Worm (Caenorhabditis elegans) whole organism, mixed stage, embryonic: Measurements from ENCODE around the gene C16D2.1.

ENCODE experiments used
- M03D4.4 ChIP-seq: sonication (generic microtip); optimal IDR thresholded peaks from 2 replicates; lab custom pipeline; 2017; ENCODE audit warnings: mild to moderate bottlenecking, missing genetic modification characterization, missing compliant biosample characterization
- blmp-1 ChIP-seq: fragments of 150-350 bp; optimal IDR thresholded peaks from 2 replicates; lab custom pipeline; 2014; ENCODE audit warnings: missing biosample characterization, missing genetic modification characterization
- ceh-43 ChIP-seq: fragments of 200-800 bp; sonication (Bioruptor generic); optimal IDR thresholded peaks from 2 replicates; lab custom pipeline; 2018; ENCODE audit warnings: mild to moderate bottlenecking, missing genetic modification characterization, moderate library complexity, missing compliant biosample characterization
- ceh-83 ChIP-seq: fragments of 200-800 bp; sonication (Bioruptor generic); optimal IDR thresholded peaks from 2 replicates; lab custom pipeline; 2018; ENCODE audit warnings: mild to moderate bottlenecking, missing genetic modification characterization, missing compliant biosample characterization
- ces-1 ChIP-seq: fragments of 150-350 bp; optimal IDR thresholded peaks from 2 replicates; lab custom pipeline; 2014; ENCODE audit warnings: missing biosample characterization, missing genetic modification reagents, missing genetic modification characterization
- cnd-1 ChIP-seq: fragments of 200-800 bp; sonication (Bioruptor generic); optimal IDR thresholded peaks from 2 replicates; lab custom pipeline; 2018; ENCODE audit warnings: mild to moderate bottlenecking, missing genetic modification characterization, missing compliant biosample characterization
- drap-1 ChIP-seq: fragments of 200-800 bp; sonication (Bioruptor generic); optimal IDR thresholded peaks from 3 replicates; lab custom pipeline; 2018; ENCODE audit warnings: mild to moderate bottlenecking, missing genetic modification characterization, missing compliant biosample characterization
- elt-1 ChIP-seq: sonication (generic microtip); optimal IDR thresholded peaks from 2 replicates; lab custom pipeline; 2017; ENCODE audit warnings: missing genetic modification characterization, mild to moderate bottlenecking, missing compliant biosample characterization, antibody characterized with exemption, moderate library complexity, borderline replicate concordance; ENCODE audit not compliant: insufficient read depth
- elt-3 ChIP-seq: fragments of 150-350 bp; optimal IDR thresholded peaks from 2 replicates; lab custom pipeline; 2014; ENCODE audit warnings: missing biosample characterization, missing genetic modification characterization
- flh-1 ChIP-seq: fragments of 200-800 bp; sonication (Bioruptor generic); optimal IDR thresholded peaks from 2 replicates; lab custom pipeline; 2018; ENCODE audit warnings: mild to moderate bottlenecking, missing genetic modification characterization, moderate library complexity, missing compliant biosample characterization
- ham-2 ChIP-seq: fragments of 200-800 bp; sonication (Bioruptor generic); optimal IDR thresholded peaks from 2 replicates; lab custom pipeline; 2018; ENCODE audit warnings: mild to moderate bottlenecking, missing genetic modification characterization, missing compliant biosample characterization
- hlh-1 ChIP-seq: fragments of 150-350 bp; optimal IDR thresholded peaks from 2 replicates; lab custom pipeline; 2014; ENCODE audit warnings: missing biosample characterization, missing genetic modification reagents, missing genetic modification characterization
- lin-13 ChIP-seq: fragments of 150-350 bp; optimal IDR thresholded peaks from 2 replicates; lab custom pipeline; 2014; ENCODE audit warnings: missing biosample characterization, missing genetic modification characterization
- lin-32 ChIP-seq: fragments of 200-800 bp; sonication (Bioruptor generic); optimal IDR thresholded peaks from 2 replicates; lab custom pipeline; 2018; ENCODE audit warnings: mild to moderate bottlenecking, missing genetic modification characterization, missing compliant biosample characterization
- lsy-2 ChIP-seq: fragments of 150-350 bp; optimal IDR thresholded peaks from 2 replicates; lab custom pipeline; 2014; ENCODE audit warnings: missing biosample characterization, missing genetic modification characterization
- mep-1 ChIP-seq: fragments of 150-350 bp; optimal IDR thresholded peaks from 2 replicates; lab custom pipeline; 2017; ENCODE audit warnings: missing biosample characterization, missing genetic modification reagents, missing genetic modification characterization, inconsistent platforms
- nhr-12 ChIP-seq: fragments of 150-350 bp; optimal IDR thresholded peaks from 2 replicates; lab custom pipeline; 2014; ENCODE audit warnings: missing biosample characterization, missing genetic modification characterization
- nhr-2 ChIP-seq: fragments of 150-350 bp; optimal IDR thresholded peaks from 2 replicates; lab custom pipeline; 2014; ENCODE audit warnings: missing biosample characterization, missing genetic modification characterization
- nhr-237 ChIP-seq: fragments of 150-350 bp; optimal IDR thresholded peaks from 2 replicates; lab custom pipeline; 2014; ENCODE audit warnings: missing biosample characterization, missing genetic modification characterization
- nhr-28 ChIP-seq: fragments of 150-350 bp; optimal IDR thresholded peaks from 2 replicates; lab custom pipeline; 2014; ENCODE audit warnings: missing biosample characterization, missing genetic modification characterization
- nhr-76 ChIP-seq: sonication (generic microtip); optimal IDR thresholded peaks from 2 replicates; lab custom pipeline; 2017; ENCODE audit warnings: missing biosample characterization, missing genetic modification characterization
- pha-4 ChIP-seq: fragments of 150-350 bp; optimal IDR thresholded peaks from 2 replicates; lab custom pipeline; 2018; ENCODE audit warnings: missing biosample characterization, missing genetic modification reagents, missing genetic modification characterization
- sem-2 ChIP-seq: fragments of 200-800 bp; sonication (Bioruptor generic); optimal IDR thresholded peaks from 2 replicates; lab custom pipeline; 2018; ENCODE audit warnings: mild to moderate bottlenecking, missing genetic modification characterization, missing compliant biosample characterization
- sptf-1 ChIP-seq: sonication (generic microtip); optimal IDR thresholded peaks from 2 replicates; lab custom pipeline; 2017; ENCODE audit warnings: mild to moderate bottlenecking, missing genetic modification characterization, moderate library complexity, missing compliant biosample characterization
- tbx-8 ChIP-seq: fragments of 200-800 bp; sonication (Bioruptor generic); optimal IDR thresholded peaks from 2 replicates; lab custom pipeline; 2018; ENCODE audit warnings: mild to moderate bottlenecking, missing genetic modification characterization, moderate library complexity, missing compliant biosample characterization
- unc-120 ChIP-seq: sonication (generic microtip); optimal IDR thresholded peaks from 2 replicates; lab custom pipeline; 2017; ENCODE audit warnings: missing genetic modification characterization, missing compliant biosample characterization; ENCODE audit not compliant: poor library complexity, severe bottlenecking
- unc-39 ChIP-seq: fragments of 150-350 bp; optimal IDR thresholded peaks from 2 replicates; lab custom pipeline; 2014; ENCODE audit warnings: missing biosample characterization, missing genetic modification characterization
- unc-62 ChIP-seq: fragments of 150-350 bp; optimal IDR thresholded peaks from 2 replicates; lab custom pipeline; 2014; ENCODE audit warnings: missing biosample characterization, missing genetic modification reagents, missing genetic modification characterization
- ztf-11 ChIP-seq: fragments of 150-350 bp; optimal IDR thresholded peaks from 2 replicates; lab custom pipeline; 2014; ENCODE audit warnings: missing biosample characterization, missing genetic modification characterization

C16D2.1 gene

ce11 chrII:9127379-9127778 is 4.1 kb upstream of the C16D2.1 start:
- TF ChIP-seq ham-2 (no peak), elt-1 (no peak), flh-1 (GFP tag; lab: Kevin White, UChicago) (no peak), ceh-43 (GFP tag; lab: Kevin White, UChicago) (no peak), lin-32 (GFP tag; lab: Kevin White, UChicago) (no peak), unc-39 (tag; lab: Kevin White, UChicago) (no peak), nhr-76 (tag; lab: Kevin White, UChicago) (no peak)

- no peak for TF ChIP-seq ceh-43 (GFP tag; lab: Kevin White, UChicago)
- peak; percentile 91 for TF ChIP-seq elt-3 (tag; lab: Kevin White, UChicago)
- TF ChIP-seq nhr-237 (tag; lab: Kevin White, UChicago): peak; percentile 58
- peak; percentile 10 for TF ChIP-seq elt-1
These were observed 3.3 kb upstream of the C16D2.1 start for ce11 chrII:9128132-9128531.

- TF ChIP-seq lsy-2: no peak
- TF ChIP-seq ceh-43 (GFP tag; lab: Kevin White, UChicago): no peak
- no peak for TF ChIP-seq elt-3 (tag; lab: Kevin White, UChicago)
- TF ChIP-seq mep-1: no peak
- no peak for TF ChIP-seq unc-120 (tag; lab: Kevin White, UChicago)
- no peak for TF ChIP-seq M03D4.4 (tag; lab: Kevin White, UChicago)
- no peak for TF ChIP-seq tbx-8 (GFP tag; lab: Kevin White, UChicago)
- no peak for TF ChIP-seq cnd-1 (tag; lab: Kevin White, UChicago)
- TF ChIP-seq ztf-11: no peak
- no peak for TF ChIP-seq elt-1
These were observed 1.1 kb upstream of the C16D2.1 start for ce11 chrII:9130339-9130738.

- TF ChIP-seq nhr-28 (tag; lab: Kevin White, UChicago) (no peak), unc-39 (tag; lab: Kevin White, UChicago) (no peak), elt-1 (no peak), blmp-1 (tag; lab: Kevin White, UChicago) (no peak), drap-1 (GFP tag; lab: Kevin White, UChicago) (no peak), nhr-76 (tag; lab: Kevin White, UChicago) (no peak), sptf-1 (no peak), unc-120 (tag; lab: Kevin White, UChicago) (no peak), lin-13 (tag; lab: Kevin White, UChicago) (no peak), ham-2 (no peak), ceh-43 (GFP tag; lab: Kevin White, UChicago) (no peak), nhr-12 (tag; lab: Kevin White, UChicago) (no peak), unc-62 (GFP tag; lab: Kevin White, UChicago) (no peak), ceh-83 (no peak), elt-3 (tag; lab: Kevin White, UChicago) (no peak), lsy-2 (no peak), ces-1 (no peak), sem-2 (GFP tag; lab: Kevin White, UChicago) (no peak), hlh-1 (tag; lab: Kevin White, UChicago) (no peak), mep-1 (no peak)
These were observed 875 bp downstream of the C16D2.1 start for ce11 chrII:9132338-9132737.

ce11 chrII:9135878-9136277 is 4.4 kb downstream of the C16D2.1 start, which contains the start of gene nlp-78:
nlp-78 (plus strand) TSS chrII:9136178.
- no peak for TF ChIP-seq nhr-2 (tag; lab: Kevin White, UChicago)

- TF ChIP-seq pha-4 (tag; lab: Kevin White, UChicago): no peak
- TF ChIP-seq, all 35 proteins: peak for 0
These were observed 6.3 kb downstream of the C16D2.1 start, which contains the start of gene C16D2.3 for ce11 chrII:9137803-9138202. C16D2.3 (plus strand) TSS chrII:9138103.
